Fruit fly (Drosophila melanogaster) whole organism, wandering third instar larva: Measurements from ENCODE around the gene CG34428.

Experiments
- Abd-B ChIP-seq: fragments of >200 bp; optimal IDR thresholded peaks from 2 replicates; lab custom pipeline; 2017; ENCODE audit warnings: missing biosample characterization, missing genetic modification characterization
- CG32264 ChIP-seq: fragments of 200-800 bp; sonication (Bioruptor generic); optimal IDR thresholded peaks from 2 replicates; lab custom pipeline; 2016; ENCODE audit warnings: missing biosample characterization, missing genetic modification characterization
- HLH106 ChIP-seq: fragments of 200-800 bp; optimal IDR thresholded peaks from 3 replicates; lab custom pipeline; 2019; ENCODE audit warnings: missing biosample characterization, mild to moderate bottlenecking, missing genetic modification characterization, moderate library complexity
- Hr78 ChIP-seq: fragments of >200 bp; optimal IDR thresholded peaks from 2 replicates; lab custom pipeline; 2017; ENCODE audit warnings: missing biosample characterization, missing genetic modification characterization
- N ChIP-seq: fragments of >200 bp; optimal IDR thresholded peaks from 2 replicates; lab custom pipeline; 2018; ENCODE audit warnings: missing biosample characterization, missing external identifiers, missing genetic modification characterization
- Vsx2 ChIP-seq: fragments of 200-300, 225-300 bp; sonication (Bioruptor generic); optimal IDR thresholded peaks from 2 replicates; lab custom pipeline; 2018; ENCODE audit warnings: missing biosample characterization, missing genetic modification characterization; ENCODE audit not compliant: partially characterized antibody
- ey ChIP-seq: fragments of 200-800 bp; sonication (Bioruptor generic); optimal IDR thresholded peaks from 2 replicates; lab custom pipeline; 2016; ENCODE audit warnings: missing biosample characterization, missing genetic modification characterization
- fru ChIP-seq: fragments of 200-800 bp; sonication (Bioruptor generic); optimal IDR thresholded peaks from 3 replicates; lab custom pipeline; 2016; ENCODE audit warnings: missing biosample characterization, mild to moderate bottlenecking, missing genetic modification characterization
- psq ChIP-seq: fragments of 200-800 bp; sonication (Bioruptor generic); optimal IDR thresholded peaks from 3 replicates; lab custom pipeline; 2017; ENCODE audit warnings: missing biosample characterization, mild to moderate bottlenecking, missing genetic modification characterization, moderate library complexity
- woc ChIP-seq: sonication (Bioruptor generic); optimal IDR thresholded peaks from 2 replicates; lab custom pipeline; 2016; ENCODE audit warnings: missing biosample characterization, mild to moderate bottlenecking, missing genetic modification characterization

dm6 chr3L:13019249-13019956 is 42.2 kb upstream of the CG34428 start:
- TF ChIP-seq Hr78, result no peak
- no peak for TF ChIP-seq CG32264
- no peak for TF ChIP-seq HLH106 (tag; lab: Kevin White, UChicago)
- TF ChIP-seq ey (GFP tag; lab: Kevin White, UChicago), result no peak
- no peak for TF ChIP-seq fru (GFP tag; lab: Kevin White, UChicago)
- TF ChIP-seq psq (GFP tag; lab: Kevin White, UChicago), result no peak
- no peak for TF ChIP-seq woc (GFP tag; lab: Kevin White, UChicago)
- no peak for TF ChIP-seq Vsx2
- no peak for TF ChIP-seq N (GFP tag; lab: Kevin White, UChicago)
- no peak for TF ChIP-seq Abd-B (GFP tag; lab: Kevin White, UChicago)
